Worm (Caenorhabditis elegans): ENCODE data around the gene fbxa-6.

DNA sequence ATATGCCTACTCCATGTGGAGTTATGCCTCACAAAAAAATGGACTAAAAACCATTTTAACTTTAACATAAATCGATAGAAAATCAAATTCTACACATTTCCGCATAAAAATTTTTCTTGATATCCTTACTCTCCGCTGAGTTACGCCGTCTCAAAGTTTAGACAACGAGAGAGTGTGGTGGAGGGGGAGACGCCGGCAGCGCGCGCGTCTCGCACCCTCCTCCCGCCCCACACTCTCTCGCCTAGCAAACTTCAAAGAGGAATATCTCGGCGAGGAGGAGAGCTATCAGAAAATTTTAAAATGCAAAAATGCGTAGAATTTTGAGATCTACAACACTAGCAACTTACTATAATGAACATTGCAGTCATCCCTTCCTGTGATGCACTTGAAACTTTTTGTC is 11.3 kb upstream of the fbxa-6 start:
- TF ChIP-seq nhr-76 (tag; optimal IDR thresholded peaks at IDR 0.05) (no peak), pqm-1 (tag; optimal IDR thresholded peaks at IDR 0.05) (no peak), ZK546.5 (tag; optimal IDR thresholded peaks at IDR 0.05) (no peak), ceh-20 (GFP tag; IDR thresholded peaks at IDR 0.05) (no peak), R02D3.7 (tag; optimal IDR thresholded peaks at IDR 0.05) (no peak), hif-1 (tag; optimal IDR thresholded peaks at IDR 0.05) (no peak), egl-27 (tag; optimal IDR thresholded peaks at IDR 0.05) (no peak), nhr-42 (GFP tag; IDR thresholded peaks at IDR 0.05) (no peak), nhr-11 (tag; optimal IDR thresholded peaks at IDR 0.05) (no peak), T20F7.1 (GFP tag; optimal IDR thresholded peaks at IDR 0.05) (no peak), F37D6.2 (tag; optimal IDR thresholded peaks at IDR 0.05) (no peak)
